Worm (Caenorhabditis elegans): ENCODE results near the gene irld-50.

- TF ChIP-seq pqm-1 (tag; optimal IDR thresholded peaks at IDR 0.05) (no peak), F37D6.2 (tag; optimal IDR thresholded peaks at IDR 0.05) (no peak), Y5F2A.4 (GFP tag; optimal IDR thresholded peaks at IDR 0.05) (no peak), zfp-2 (tag; optimal IDR thresholded peaks at IDR 0.05) (no peak), fos-1 (tag; optimal IDR thresholded peaks at IDR 0.05) (no peak), unc-62 (GFP tag; optimal IDR thresholded peaks at IDR 0.05 in 1 of 2) (no peak), unc-62 (tag; optimal IDR thresholded peaks at IDR 0.05) (no peak), ceh-62 (tag; optimal IDR thresholded peaks at IDR 0.05) (no peak), F49E8.2 (tag; optimal IDR thresholded peaks at IDR 0.05; ENCODE audit: borderline replicate concordance) (no peak)
These were observed 4.7 kb upstream of the irld-50 start for ce11 chrII:2948614-2949013.
